Fruit fly (Drosophila melanogaster) whole organism, embryonic: ENCODE data around the gene CG14015.

Experiments used
- Abd-B ChIP-seq: fragments of 200-800 bp; sonication (Bioruptor generic); optimal IDR thresholded peaks from 2 replicates; lab custom pipeline; 2018; ENCODE audit warnings: missing biosample characterization, mild to moderate bottlenecking, missing genetic modification characterization, moderate library complexity
- Asciz ChIP-seq: fragments of 200-800 bp; sonication (Bioruptor generic); optimal IDR thresholded peaks from 2 replicates; lab custom pipeline; 2017; ENCODE audit warnings: missing biosample characterization, mild to moderate bottlenecking, missing genetic modification characterization, missing genetic modification reagents
- Bgb ChIP-seq: fragments of 200-800 bp; sonication (Bioruptor generic); IDR thresholded peaks from 2 replicates; pipeline ENCODE4 v1.3.6; 2022; ENCODE audit warnings: missing biosample characterization, missing genetic modification characterization; ENCODE audit not compliant: partially characterized antibody
- CG10267 ChIP-seq: fragments of 200-800 bp; sonication (Bioruptor generic); optimal IDR thresholded peaks from 2 replicates; lab custom pipeline; 2018; ENCODE audit warnings: missing biosample characterization, mild to moderate bottlenecking, missing genetic modification characterization, moderate library complexity
- CG10274 ChIP-seq: fragments of 200-800 bp; sonication (Bioruptor generic); optimal IDR thresholded peaks from 3 replicates; lab custom pipeline; 2017; ENCODE audit warnings: missing biosample characterization, mild to moderate bottlenecking, missing genetic modification characterization
- CG10654 ChIP-seq: fragments of 200-800 bp; sonication (Bioruptor generic); optimal IDR thresholded peaks from 2 replicates; lab custom pipeline; 2016; ENCODE audit warnings: missing biosample characterization, missing genetic modification characterization
- CG10979 ChIP-seq: fragments of 200-800 bp; sonication (Bioruptor generic); optimal IDR thresholded peaks from 2 replicates; lab custom pipeline; 2018; ENCODE audit warnings: missing biosample characterization, mild to moderate bottlenecking, missing genetic modification characterization, moderate library complexity
- CG13287 ChIP-seq: fragments of 200-800 bp; sonication (Bioruptor generic); IDR thresholded peaks from 2 replicates; pipeline ENCODE4 v1.3.6; 2022; ENCODE audit warnings: missing biosample characterization, missing genetic modification characterization; ENCODE audit not compliant: partially characterized antibody
- CG14710 ChIP-seq: fragments of 200-800 bp; sonication (Bioruptor generic); optimal IDR thresholded peaks from 3 replicates; lab custom pipeline; 2019; ENCODE audit warnings: missing biosample characterization, mild to moderate bottlenecking, missing genetic modification characterization, moderate library complexity
- CG15514 ChIP-seq: fragments of 200-800 bp; sonication (Bioruptor generic); optimal IDR thresholded peaks from 3 replicates; lab custom pipeline; 2017; ENCODE audit warnings: missing biosample characterization, missing genetic modification characterization, mild to moderate bottlenecking, moderate library complexity, missing genetic modification reagents
- CG2129 ChIP-seq: fragments of 200-800 bp; sonication (Bioruptor generic); IDR thresholded peaks from 2 replicates; pipeline ENCODE4 v1.3.6; 2022; ENCODE audit warnings: missing biosample characterization, missing genetic modification characterization; ENCODE audit not compliant: partially characterized antibody
- CG3847 ChIP-seq: fragments of 200-800 bp; sonication (Bioruptor generic); IDR thresholded peaks from 2 replicates; pipeline ENCODE4 v1.3.6; 2022; ENCODE audit warnings: missing biosample characterization, missing genetic modification characterization
- CG4328 ChIP-seq: fragments of 200-800 bp; sonication (Bioruptor generic); optimal IDR thresholded peaks from 3 replicates; lab custom pipeline; 2017; ENCODE audit warnings: missing biosample characterization, missing genetic modification reagents, missing genetic modification characterization
- CG6272 ChIP-seq: fragments of 200-800 bp; sonication (Bioruptor generic); IDR thresholded peaks from 2 replicates; pipeline ENCODE4 v1.3.6; 2022; ENCODE audit warnings: missing biosample characterization, missing genetic modification characterization
- CG7271 ChIP-seq: fragments of 200-800 bp; sonication (Bioruptor generic); optimal IDR thresholded peaks from 2 replicates; lab custom pipeline; 2018; ENCODE audit warnings: missing biosample characterization, mild to moderate bottlenecking, missing genetic modification characterization, moderate library complexity
- CG7963 ChIP-seq: fragments of 200-800 bp; sonication (Bioruptor generic); IDR thresholded peaks from 3 replicates; pipeline ENCODE4 v1.3.6; 2022; ENCODE audit warnings: missing biosample characterization, missing genetic modification characterization; ENCODE audit not compliant: partially characterized antibody
- CG7987 ChIP-seq: fragments of 200-800 bp; sonication (Bioruptor generic); optimal IDR thresholded peaks from 2 replicates; lab custom pipeline; 2018; ENCODE audit warnings: missing biosample characterization, mild to moderate bottlenecking, missing genetic modification characterization, moderate library complexity
- CG8290 ChIP-seq, 3 experiments: fragments of 200-800 bp; sonication (Bioruptor generic); optimal IDR thresholded peaks; 2 replicates each; lab custom pipeline; 2016 to 2019; ENCODE audit warnings: missing biosample characterization in 3 of 3, missing genetic modification characterization in 3 of 3, mild to moderate bottlenecking in 2 of 3, moderate library complexity in 1 of 3
- CG9609 ChIP-seq: fragments of 200-800 bp; sonication (Bioruptor generic); optimal IDR thresholded peaks from 3 replicates; lab custom pipeline; 2016; ENCODE audit warnings: missing biosample characterization, missing genetic modification characterization
- Doc3 ChIP-seq: fragments of 200-800 bp; sonication (Bioruptor generic); IDR thresholded peaks from 3 replicates; pipeline ENCODE4 v1.3.6; 2022; ENCODE audit warnings: missing biosample characterization, missing genetic modification characterization; ENCODE audit not compliant: partially characterized antibody
- E2f2 ChIP-seq: fragments of 200-800 bp; sonication (Bioruptor generic); IDR thresholded peaks from 2 replicates; pipeline ENCODE4 v1.3.6; 2022; ENCODE audit warnings: missing biosample characterization, missing genetic modification characterization
- Fer1 ChIP-seq: fragments of 200-800 bp; sonication (Bioruptor generic); optimal IDR thresholded peaks from 2 replicates; lab custom pipeline; 2017; ENCODE audit warnings: missing biosample characterization, mild to moderate bottlenecking, missing genetic modification characterization
- HLH3B ChIP-seq: fragments of 200-800 bp; sonication (Bioruptor generic); IDR thresholded peaks from 2 replicates; pipeline ENCODE4 v1.3.6; 2022; ENCODE audit warnings: missing biosample characterization, missing genetic modification characterization
- HmgD ChIP-seq: fragments of 200-800 bp; sonication (Bioruptor generic); optimal IDR thresholded peaks from 3 replicates; lab custom pipeline; 2016; ENCODE audit warnings: missing biosample characterization, missing genetic modification characterization
- Med ChIP-seq: fragments of 200-800 bp; sonication (Bioruptor generic); peaks from one replicate; lab custom pipeline; 2016; ENCODE audit warnings: missing biosample characterization, missing genetic modification characterization, mild to moderate bottlenecking, inconsistent platforms, moderate library complexity
- Nf-YA ChIP-seq: fragments of 200-800 bp; sonication (Bioruptor generic); IDR thresholded peaks from 2 replicates; pipeline ENCODE4 v1.3.6; 2022; ENCODE audit warnings: missing biosample characterization, missing genetic modification characterization
- Poxn ChIP-seq: fragments of 200-800 bp; sonication (Bioruptor generic); IDR thresholded peaks from 2 replicates; pipeline ENCODE4 v1.3.6; 2022; ENCODE audit warnings: missing biosample characterization, missing genetic modification characterization
- Ptx1 ChIP-seq: fragments of 200-800 bp; sonication (Bioruptor generic); IDR thresholded peaks from 2 replicates; pipeline ENCODE4 v1.3.6; 2022; ENCODE audit warnings: missing biosample characterization, missing genetic modification characterization
- Sox100B ChIP-seq: fragments of 200-800 bp; sonication (Bioruptor generic); optimal IDR thresholded peaks from 3 replicates; lab custom pipeline; 2018; ENCODE audit warnings: missing biosample characterization, mild to moderate bottlenecking, missing genetic modification characterization
- Spps ChIP-seq: fragments of 200-800 bp; sonication (Bioruptor generic); optimal IDR thresholded peaks from 2 replicates; lab custom pipeline; 2018; ENCODE audit warnings: missing biosample characterization, mild to moderate bottlenecking, missing genetic modification characterization
- Trl ChIP-seq, 3 experiments: fragments of >200 bp in 2 of 3; fragments of 200-800 bp in 1 of 3; sonication (Bioruptor generic) in 1 of 3; optimal IDR thresholded peaks; 2 replicates in 1 of 3; 3 replicates in 2 of 3; lab custom pipeline; 2016 to 2017; ENCODE audit warnings: missing biosample characterization in 1 of 3, missing genetic modification characterization in 1 of 3
- Vsx1 ChIP-seq: fragments of 200-800 bp; sonication (Bioruptor generic); optimal IDR thresholded peaks from 2 replicates; lab custom pipeline; 2017; ENCODE audit warnings: missing biosample characterization, mild to moderate bottlenecking, missing genetic modification characterization, missing genetic modification reagents
- YL-1 ChIP-seq: fragments of 200-800 bp; sonication (Bioruptor generic); optimal IDR thresholded peaks from 3 replicates; lab custom pipeline; 2017; ENCODE audit warnings: missing biosample characterization, mild to moderate bottlenecking, missing genetic modification characterization
- btn ChIP-seq: fragments of 200-800 bp; sonication (Bioruptor generic); optimal IDR thresholded peaks from 2 replicates; lab custom pipeline; 2016; ENCODE audit warnings: missing biosample characterization, missing genetic modification characterization
- dati ChIP-seq: fragments of 200-800 bp; sonication (Bioruptor generic); IDR thresholded peaks from 2 replicates; pipeline ENCODE4 v1.3.6; 2022; ENCODE audit warnings: missing biosample characterization, missing genetic modification characterization
- esg ChIP-seq: fragments of 200-800 bp; sonication (Bioruptor generic); conservative IDR thresholded peaks from 2 replicates; pipeline ENCODE4 v1.3.6; 2022; ENCODE audit warnings: missing biosample characterization, missing genetic modification characterization
- ftz-f1 ChIP-seq: fragments of 200-800 bp; sonication (Bioruptor generic); optimal IDR thresholded peaks from 2 replicates; lab custom pipeline; 2016; ENCODE audit warnings: missing biosample characterization, missing genetic modification characterization
- gcm2 ChIP-seq: fragments of 200-800 bp; sonication (Bioruptor generic); optimal IDR thresholded peaks from 2 replicates; lab custom pipeline; 2016; ENCODE audit warnings: missing biosample characterization, missing genetic modification characterization
- kni ChIP-seq: fragments of 200-800 bp; sonication (Bioruptor generic); optimal IDR thresholded peaks from 3 replicates; lab custom pipeline; 2017; ENCODE audit warnings: mild to moderate bottlenecking, missing biosample characterization, missing genetic modification reagents, missing genetic modification characterization
- lilli ChIP-seq: fragments of 200-800 bp; sonication (Bioruptor generic); optimal IDR thresholded peaks from 3 replicates; lab custom pipeline; 2016; ENCODE audit warnings: missing biosample characterization, missing genetic modification characterization
- lov ChIP-seq, 2 experiments: fragments of 200-800 bp in 1 of 2; fragments of >200 bp in 1 of 2; sonication (Bioruptor generic) in 1 of 2; IDR thresholded peaks in 1 of 2; optimal IDR thresholded peaks in 1 of 2; 2 replicates in 1 of 2; 3 replicates in 1 of 2; pipeline versions ENCODE4 v1.3.6 to Lab custom; 2017 to 2022; ENCODE audit warnings: missing biosample characterization in 1 of 2, missing genetic modification characterization in 1 of 2
- nom ChIP-seq: fragments of 200-800 bp; sonication (Bioruptor generic); optimal IDR thresholded peaks from 2 replicates; lab custom pipeline; 2017; ENCODE audit warnings: missing biosample characterization, missing genetic modification characterization, mild to moderate bottlenecking, moderate library complexity, missing genetic modification reagents
- pros ChIP-seq: fragments of 200-800 bp; sonication (Bioruptor generic); optimal IDR thresholded peaks from 3 replicates; lab custom pipeline; 2019; ENCODE audit warnings: missing biosample characterization, mild to moderate bottlenecking, missing genetic modification characterization, moderate library complexity
- pzg ChIP-seq: fragments of 200-800 bp; sonication (Bioruptor generic); optimal IDR thresholded peaks from 3 replicates; lab custom pipeline; 2018; ENCODE audit warnings: missing biosample characterization, mild to moderate bottlenecking, missing genetic modification characterization, moderate library complexity
- sens ChIP-seq: fragments of 200-800 bp; sonication (Bioruptor generic); peaks from one replicate; lab custom pipeline; 2016; ENCODE audit warnings: missing biosample characterization, missing genetic modification characterization
- tna ChIP-seq: fragments of 200-800 bp; sonication (Bioruptor generic); IDR thresholded peaks from 2 replicates; pipeline ENCODE4 v1.3.6; 2022; ENCODE audit warnings: missing biosample characterization, missing genetic modification characterization; ENCODE audit not compliant: partially characterized antibody
- wek ChIP-seq: fragments of 200-800 bp; sonication (Bioruptor generic); optimal IDR thresholded peaks from 3 replicates; lab custom pipeline; 2018; ENCODE audit warnings: missing biosample characterization, mild to moderate bottlenecking, missing genetic modification characterization, moderate library complexity
- zen2 ChIP-seq: fragments of 200-800 bp; sonication (Bioruptor generic); IDR thresholded peaks from 3 replicates; pipeline ENCODE4 v1.3.6; 2022; ENCODE audit warnings: missing biosample characterization, missing genetic modification characterization; ENCODE audit not compliant: partially characterized antibody

Gene CG14015

DNA sequence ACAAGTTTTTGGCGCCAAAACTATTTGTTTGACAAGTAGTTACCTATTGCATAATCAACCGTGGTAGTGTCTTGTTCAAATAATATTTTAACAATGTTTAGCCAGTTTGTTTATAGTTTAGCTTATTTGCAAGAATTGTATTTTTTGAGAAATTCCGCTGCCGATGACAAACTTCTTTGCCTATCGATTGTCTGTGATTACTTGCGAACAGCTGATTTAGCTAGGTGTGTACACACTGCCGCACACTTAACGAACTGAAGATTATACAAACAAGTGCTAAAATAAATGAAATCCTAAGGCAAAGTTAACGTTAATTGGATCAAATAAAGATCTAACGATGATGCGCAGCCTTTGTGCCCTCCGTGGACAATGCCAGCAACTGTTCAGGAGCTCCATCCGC lies 12.3 kb downstream of the CG14015 start, which contains the start of gene Cox11 (continued):
- TF ChIP-seq CG8290 (GFP tag; optimal IDR thresholded peaks at IDR 0.05; lab: Kevin White, UChicago), result no peak
- no peak for TF ChIP-seq CG8290 (tag; optimal IDR thresholded peaks at IDR 0.05; lab: Kevin White, UChicago)
- TF ChIP-seq lov (optimal IDR thresholded peaks at IDR 0.05; lab: Kevin White, UChicago), result no peak
- TF ChIP-seq lov (GFP tag; IDR thresholded peaks at IDR 0.05; lab: Robert Waterston, UW), result no peak
- no peak for TF ChIP-seq Fer1 (GFP tag; lab: Kevin White, UChicago)
- no peak for TF ChIP-seq CG7271 (tag; lab: Kevin White, UChicago)
- TF ChIP-seq CG13287 (GFP tag; lab: Robert Waterston, UW), result peak; percentile 51
- no peak for TF ChIP-seq CG10654 (GFP tag; lab: Kevin White, UChicago)
- no peak for TF ChIP-seq Trl (optimal IDR thresholded peaks at IDR 0.05; lab: Kevin White, UChicago)
- TF ChIP-seq Trl (GFP tag; optimal IDR thresholded peaks at IDR 0.05; lab: Kevin White, UChicago), result no peak
- peak; percentile 35 for TF ChIP-seq pzg
- TF ChIP-seq CG9609 (GFP tag; lab: Kevin White, UChicago), result no peak
- no peak for TF ChIP-seq nom (GFP tag; lab: Kevin White, UChicago)
- peak; percentile 99 for TF ChIP-seq CG14710
- peak; percentile 53; the same call in 2 of the 3 replicates for TF ChIP-seq CG7963 (GFP tag; lab: Robert Waterston, UW)
- TF ChIP-seq Doc3 (GFP tag; lab: Robert Waterston, UW), result 0 out of 3 replicates have a peak, but pooled peaks have one; percentile 20
- no peak for TF ChIP-seq CG3847 (GFP tag; lab: Robert Waterston, UW)
- TF ChIP-seq CG4328 (GFP tag; lab: Kevin White, UChicago), result no peak
- TF ChIP-seq HmgD, result no peak
- no peak for TF ChIP-seq btn
- peak; percentile 34; the same call in 1 of the 2 replicates for TF ChIP-seq Bgb (GFP tag; lab: Robert Waterston, UW)
- no peak for TF ChIP-seq dati (GFP tag; lab: Robert Waterston, UW)
- TF ChIP-seq Vsx1, result no peak
- no peak for TF ChIP-seq Ptx1 (GFP tag; lab: Robert Waterston, UW)
- TF ChIP-seq ftz-f1 (GFP tag; lab: Kevin White, UChicago), result no peak
- no peak for TF ChIP-seq CG15514 (GFP tag; lab: Kevin White, UChicago)
- TF ChIP-seq zen2 (GFP tag; lab: Robert Waterston, UW), result peak; percentile 49; the same call in 2 of the 3 replicates
- no peak for TF ChIP-seq Nf-YA (GFP tag; lab: Robert Waterston, UW)
- TF ChIP-seq Sox100B, result no peak
- TF ChIP-seq CG10267 (tag; lab: Kevin White, UChicago), result no peak
- no peak for TF ChIP-seq CG10979 (tag; lab: Kevin White, UChicago)
- TF ChIP-seq Abd-B (GFP tag; lab: Kevin White, UChicago), result no peak
- TF ChIP-seq HLH3B (GFP tag; lab: Robert Waterston, UW), result no peak
- no peak for TF ChIP-seq Poxn
- peak; percentile 87 for TF ChIP-seq E2f2 (GFP tag; lab: Robert Waterston, UW)
- no peak for TF ChIP-seq CG6272
- TF ChIP-seq esg (GFP tag; lab: Robert Waterston, UW), result no peak
- no peak for TF ChIP-seq CG10274 (GFP tag; lab: Kevin White, UChicago)
- no peak for TF ChIP-seq kni (GFP tag; lab: Kevin White, UChicago)
- TF ChIP-seq sens (GFP tag; lab: Kevin White, UChicago), result no peak
- TF ChIP-seq lilli, result no peak
- TF ChIP-seq wek (GFP tag; lab: Kevin White, UChicago), result no peak
- TF ChIP-seq tna (GFP tag; lab: Robert Waterston, UW), result peak; percentile 64; the same call in 1 of the 2 replicates
- no peak for TF ChIP-seq Med (GFP tag; lab: Kevin White, UChicago)
- no peak for TF ChIP-seq CG7987 (GFP tag; lab: Kevin White, UChicago)
- no peak for TF ChIP-seq gcm2
- TF ChIP-seq YL-1 (GFP tag; lab: Kevin White, UChicago), result no peak
- TF ChIP-seq CG2129 (GFP tag; lab: Robert Waterston, UW), result no peak
- TF ChIP-seq Asciz (GFP tag; lab: Kevin White, UChicago), result no peak
- no peak for TF ChIP-seq pros
- no peak for TF ChIP-seq Spps (tag; lab: Kevin White, UChicago)
